Worm (Caenorhabditis elegans) whole organism, early embryonic: ENCODE measurements around the gene fbxb-29.
"Not testable (repeated sequence)": the region's sequence is repeated elsewhere in the genome, so short reads cannot be mapped to it uniquely, and the experiment has no call there.

ENCODE experiments used
- B0310.2 ChIP-seq: sonication (generic microtip); optimal IDR thresholded peaks from 2 replicates; lab custom pipeline; 2016; ENCODE audit warnings: mild to moderate bottlenecking, missing genetic modification characterization, missing compliant biosample characterization
- F13C5.2 ChIP-seq: sonication (generic microtip); optimal IDR thresholded peaks from 2 replicates; lab custom pipeline; 2017; ENCODE audit warnings: mild to moderate bottlenecking, missing genetic modification characterization, inconsistent platforms, missing compliant biosample characterization
- aly-1 ChIP-seq: sonication (generic microtip); optimal IDR thresholded peaks from 2 replicates; lab custom pipeline; 2016; ENCODE audit warnings: missing genetic modification characterization, missing compliant biosample characterization
- ama-1 ChIP-seq: fragments of 150-350 bp; optimal IDR thresholded peaks from 2 replicates; lab custom pipeline; 2014
- ceh-13 ChIP-seq: fragments of 200-800 bp; sonication (Bioruptor generic); optimal IDR thresholded peaks from 2 replicates; lab custom pipeline; 2018; ENCODE audit warnings: mild to moderate bottlenecking, missing genetic modification characterization, missing compliant biosample characterization
- ceh-36 ChIP-seq: sonication (generic microtip); optimal IDR thresholded peaks from 2 replicates; lab custom pipeline; 2016; ENCODE audit warnings: missing genetic modification characterization, inconsistent platforms, missing compliant biosample characterization
- ets-7 ChIP-seq: sonication (generic microtip); optimal IDR thresholded peaks from 2 replicates; lab custom pipeline; 2016; ENCODE audit warnings: missing genotype, missing genetic modification characterization, missing compliant biosample characterization
- flt-1 ChIP-seq: fragments of 200-800 bp; sonication (Bioruptor generic); IDR thresholded peaks from 2 replicates; pipeline ENCODE4 v1.3.6; 2022; ENCODE audit warnings: missing genetic modification characterization, missing compliant biosample characterization
- hmbx-1 ChIP-seq: sonication (generic microtip); optimal IDR thresholded peaks from 2 replicates; lab custom pipeline; 2016; ENCODE audit warnings: mild to moderate bottlenecking, missing genetic modification characterization, missing compliant biosample characterization
- hmg-4 ChIP-seq: fragments of 200-800 bp; sonication (Bioruptor generic); optimal IDR thresholded peaks from 2 replicates; lab custom pipeline; 2018; ENCODE audit warnings: mild to moderate bottlenecking, missing genetic modification characterization, missing compliant biosample characterization
- hnd-1 ChIP-seq: sonication (generic microtip); optimal IDR thresholded peaks from 2 replicates; lab custom pipeline; 2016; ENCODE audit warnings: missing genetic modification characterization, missing compliant biosample characterization
- pes-1 ChIP-seq: fragments of 200-800 bp; sonication (Bioruptor generic); IDR thresholded peaks from 2 replicates; pipeline ENCODE4 v1.3.6; 2022; ENCODE audit warnings: missing genetic modification reagents, missing genetic modification characterization, missing compliant biosample characterization
- scrt-1 ChIP-seq: fragments of 200-800 bp; sonication (Bioruptor generic); IDR thresholded peaks from 2 replicates; pipeline ENCODE4 v1.3.6; 2022; ENCODE audit warnings: missing genetic modification characterization, missing compliant biosample characterization
- sea-1 ChIP-seq: fragments of 200-800 bp; sonication (Bioruptor generic); conservative IDR thresholded peaks from 2 replicates; pipeline ENCODE4 v1.3.6; 2022; ENCODE audit warnings: missing genetic modification characterization, missing compliant biosample characterization
- tbx-11 ChIP-seq: fragments of 200-800 bp; sonication (Bioruptor generic); IDR thresholded peaks from 2 replicates; pipeline ENCODE4 v1.3.6; 2022; ENCODE audit warnings: missing genetic modification characterization, missing compliant biosample characterization
- tbx-37 ChIP-seq: fragments of 200-800 bp; sonication (Bioruptor generic); conservative IDR thresholded peaks from 2 replicates; pipeline ENCODE4 v1.3.6; 2022; ENCODE audit warnings: missing genetic modification reagents, missing genetic modification characterization, missing compliant biosample characterization
- tra-4 ChIP-seq: sonication (generic microtip); optimal IDR thresholded peaks from 2 replicates; lab custom pipeline; 2017; ENCODE audit warnings: missing genetic modification characterization, missing compliant biosample characterization

Gene fbxb-29

DNA sequence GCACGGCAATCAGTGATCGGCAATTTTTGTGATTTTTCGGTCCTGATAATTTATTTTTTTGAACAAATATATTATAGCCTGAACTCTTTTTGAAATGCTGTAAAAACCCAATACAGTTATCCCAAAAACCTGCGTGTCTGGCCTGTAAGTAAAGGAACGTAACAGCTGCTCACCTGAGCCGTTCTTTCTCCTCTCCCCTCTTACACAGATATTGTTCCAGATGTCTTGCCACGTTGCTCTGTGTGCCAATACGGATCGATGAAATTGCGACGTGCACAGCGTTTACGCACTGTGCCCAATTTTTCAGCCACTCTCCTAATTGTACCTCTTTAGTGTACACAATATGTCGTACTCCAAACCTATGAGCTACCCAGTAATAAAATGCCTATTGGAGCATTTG lies 40.8 kb downstream of the fbxb-29 start, which contains the start of gene sdz-4:
TSS of gene sdz-4 (plus strand) at position 301 of the 400 bp plus-strand sequence.
- no peak for TF ChIP-seq ets-7 (tag; lab: Kevin White, UChicago)
- no peak for TF ChIP-seq tra-4
- no peak for TF ChIP-seq pes-1
- no peak for TF ChIP-seq sea-1 (GFP tag; lab: Robert Waterston, UW)
- no peak for TF ChIP-seq hmbx-1 (tag; lab: Kevin White, UChicago)
- no peak for TF ChIP-seq scrt-1 (GFP tag; lab: Robert Waterston, UW)
- no peak for TF ChIP-seq hmg-4
- no peak for TF ChIP-seq F13C5.2 (tag; lab: Kevin White, UChicago)
- TF ChIP-seq hnd-1, result no peak

DNA sequence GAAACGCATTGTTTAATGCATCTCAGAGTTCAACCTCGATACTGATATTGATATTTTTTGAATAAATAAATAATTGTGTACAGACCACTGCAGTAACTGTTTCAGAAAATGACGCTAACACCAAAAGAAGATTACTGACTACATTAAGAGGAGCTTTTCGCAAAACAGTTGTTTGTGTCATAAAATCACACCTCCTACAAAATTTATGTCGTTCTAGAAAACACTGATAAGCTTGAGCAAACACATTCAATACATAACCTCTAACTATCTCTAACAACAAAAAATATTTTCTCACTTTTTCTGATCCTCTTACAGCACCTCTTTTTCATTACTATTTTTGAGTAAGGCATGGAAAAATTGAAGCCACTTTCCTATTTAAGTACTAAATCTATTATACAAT lies 44.8 kb downstream of the fbxb-29 start, which contains the start of gene fbxc-7:
TSS of gene fbxc-7 (plus strand) at position 301 of the 400 bp plus-strand sequence.
- TF ChIP-seq ceh-13 (GFP tag; lab: Kevin White, UChicago); ets-7 (tag; lab: Kevin White, UChicago); F13C5.2 (tag; lab: Kevin White, UChicago): not testable (repeated sequence)

- TF ChIP-seq flt-1 (GFP tag; lab: Robert Waterston, UW), result no peak
- no peak for TF ChIP-seq ama-1 (lab: Kevin White, UChicago)
- TF ChIP-seq hmg-4, result no peak
- no peak for TF ChIP-seq hmbx-1 (tag; lab: Kevin White, UChicago)
- TF ChIP-seq F13C5.2 (tag; lab: Kevin White, UChicago), result no peak
- TF ChIP-seq tbx-37 (GFP tag; lab: Robert Waterston, UW), result no peak
- no peak for TF ChIP-seq tbx-11
- no peak for TF ChIP-seq B0310.2 (tag; lab: Kevin White, UChicago)
- no peak for TF ChIP-seq ets-7 (tag; lab: Kevin White, UChicago)
- TF ChIP-seq ceh-13 (GFP tag; lab: Kevin White, UChicago), result no peak
- TF ChIP-seq scrt-1 (GFP tag; lab: Robert Waterston, UW), result no peak
- TF ChIP-seq tra-4, result no peak
- no peak for TF ChIP-seq ceh-36 (tag; lab: Kevin White, UChicago)
- no peak for TF ChIP-seq pes-1
- no peak for TF ChIP-seq aly-1 (tag; lab: Kevin White, UChicago)
- no peak for TF ChIP-seq hnd-1
- no peak for TF ChIP-seq sea-1 (GFP tag; lab: Robert Waterston, UW)
These were observed 46.3 kb downstream of the fbxb-29 start for ce11 chrII:953052-953451.

DNA sequence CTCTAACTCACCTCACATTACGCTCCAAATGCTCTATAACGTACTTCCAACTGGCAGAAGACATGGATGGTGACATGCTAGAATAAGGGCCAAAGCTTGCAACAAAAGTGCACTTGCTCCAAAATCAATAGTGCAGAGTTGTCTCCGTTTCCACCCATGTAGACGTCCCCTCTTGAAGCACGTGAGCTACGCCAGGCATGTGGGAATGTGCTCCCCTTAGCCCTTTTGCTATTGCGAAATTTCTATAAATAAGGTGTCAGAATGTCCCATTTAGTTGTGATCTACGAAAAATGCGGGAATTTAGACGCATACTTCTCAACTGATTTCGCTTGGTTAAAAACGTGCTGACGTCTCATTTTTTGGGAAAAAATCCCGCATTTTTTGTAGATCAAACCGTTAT lies 49.0 kb downstream of the fbxb-29 start:
- TF ChIP-seq flt-1 (GFP tag; lab: Robert Waterston, UW) (no peak), scrt-1 (GFP tag; lab: Robert Waterston, UW) (no peak), hnd-1 (no peak), tbx-37 (GFP tag; lab: Robert Waterston, UW) (no peak), ama-1 (lab: Kevin White, UChicago) (no peak), aly-1 (tag; lab: Kevin White, UChicago) (no peak), ceh-36 (tag; lab: Kevin White, UChicago) (no peak), tra-4 (no peak), tbx-11 (no peak), pes-1 (no peak), B0310.2 (tag; lab: Kevin White, UChicago) (no peak), ets-7 (tag; lab: Kevin White, UChicago) (no peak), sea-1 (GFP tag; lab: Robert Waterston, UW) (no peak), F13C5.2 (tag; lab: Kevin White, UChicago) (no peak), ceh-13 (GFP tag; lab: Kevin White, UChicago) (no peak)
